Worm (Caenorhabditis elegans) whole organism, L3 larva: Measurements from ENCODE around the gene nhr-196.

Experiments used
- R02D3.7 ChIP-seq: fragments of 150-350 bp; optimal IDR thresholded peaks from 2 replicates; lab custom pipeline; 2014; ENCODE audit warnings: missing biosample characterization, missing genetic modification characterization
- lin-15B ChIP-seq: fragments of 150-350 bp; optimal IDR thresholded peaks from 2 replicates; lab custom pipeline; 2014; ENCODE audit warnings: missing biosample characterization, missing genetic modification characterization
- mdl-1 ChIP-seq: fragments of 150-350 bp; optimal IDR thresholded peaks from 2 replicates; lab custom pipeline; 2014; ENCODE audit warnings: missing biosample characterization, missing genetic modification characterization
- sea-2 ChIP-seq: fragments of 150-350 bp; sonication (generic microtip); optimal IDR thresholded peaks from 4 replicates; lab custom pipeline; 2014; ENCODE audit warnings: missing biosample characterization, missing genetic modification reagents, missing genetic modification characterization
- tbx-2 ChIP-seq: sonication (generic microtip); optimal IDR thresholded peaks from 2 replicates; lab custom pipeline; 2016; ENCODE audit warnings: mild to moderate bottlenecking, missing genetic modification characterization, missing compliant biosample characterization
- unc-39 ChIP-seq: sonication (generic microtip); optimal IDR thresholded peaks from 4 replicates; lab custom pipeline; 2017; ENCODE audit warnings: missing biosample characterization, missing genetic modification characterization

DNA sequence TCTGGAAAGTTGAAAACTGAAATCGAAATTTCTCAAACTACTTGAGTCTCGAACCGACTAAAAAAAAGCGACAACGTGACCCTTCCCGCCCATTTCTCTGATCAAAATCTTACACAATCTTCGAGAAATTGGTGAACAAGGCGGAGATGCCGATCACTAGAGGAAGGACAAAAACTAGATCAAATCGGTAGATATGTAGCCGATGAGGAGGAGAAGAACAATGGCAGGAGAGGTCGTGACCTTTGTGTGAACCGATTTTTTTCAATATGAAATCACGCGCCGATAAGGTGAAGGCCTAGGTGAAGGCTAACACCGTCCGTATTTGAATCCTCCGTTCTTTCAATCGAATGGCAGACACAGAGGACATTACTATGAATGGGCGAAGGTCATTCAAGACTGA lies 24.5 kb upstream of the nhr-196 start:
- TF ChIP-seq mdl-1 (tag; lab: Kevin White, UChicago) = no peak
- no peak for TF ChIP-seq sea-2 (GFP tag; lab: Kevin White, UChicago)
- TF ChIP-seq lin-15B (tag; lab: Kevin White, UChicago) = no peak
- TF ChIP-seq R02D3.7 (tag; lab: Kevin White, UChicago) = no peak
- TF ChIP-seq unc-39 (tag; lab: Kevin White, UChicago) = no peak
- TF ChIP-seq tbx-2 (tag; lab: Kevin White, UChicago) = no peak
